Worm (Caenorhabditis elegans) whole organism, early embryonic: Measurements from ENCODE around the gene frpr-4.

Experiments used
- B0310.2 ChIP-seq: sonication (generic microtip); optimal IDR thresholded peaks from 2 replicates; lab custom pipeline; 2016; ENCODE audit warnings: mild to moderate bottlenecking, missing genetic modification characterization, missing compliant biosample characterization
- F13C5.2 ChIP-seq: sonication (generic microtip); optimal IDR thresholded peaks from 2 replicates; lab custom pipeline; 2017; ENCODE audit warnings: mild to moderate bottlenecking, missing genetic modification characterization, inconsistent platforms, missing compliant biosample characterization
- aly-1 ChIP-seq: sonication (generic microtip); optimal IDR thresholded peaks from 2 replicates; lab custom pipeline; 2016; ENCODE audit warnings: missing genetic modification characterization, missing compliant biosample characterization
- ama-1 ChIP-seq: fragments of 150-350 bp; optimal IDR thresholded peaks from 2 replicates; lab custom pipeline; 2014
- ceh-13 ChIP-seq: fragments of 200-800 bp; sonication (Bioruptor generic); optimal IDR thresholded peaks from 2 replicates; lab custom pipeline; 2018; ENCODE audit warnings: mild to moderate bottlenecking, missing genetic modification characterization, missing compliant biosample characterization
- ceh-36 ChIP-seq: sonication (generic microtip); optimal IDR thresholded peaks from 2 replicates; lab custom pipeline; 2016; ENCODE audit warnings: missing genetic modification characterization, inconsistent platforms, missing compliant biosample characterization
- ets-7 ChIP-seq: sonication (generic microtip); optimal IDR thresholded peaks from 2 replicates; lab custom pipeline; 2016; ENCODE audit warnings: missing genotype, missing genetic modification characterization, missing compliant biosample characterization
- flt-1 ChIP-seq: fragments of 200-800 bp; sonication (Bioruptor generic); IDR thresholded peaks from 2 replicates; pipeline ENCODE4 v1.3.6; 2022; ENCODE audit warnings: missing genetic modification characterization, missing compliant biosample characterization
- hmbx-1 ChIP-seq: sonication (generic microtip); optimal IDR thresholded peaks from 2 replicates; lab custom pipeline; 2016; ENCODE audit warnings: mild to moderate bottlenecking, missing genetic modification characterization, missing compliant biosample characterization
- hmg-4 ChIP-seq: fragments of 200-800 bp; sonication (Bioruptor generic); optimal IDR thresholded peaks from 2 replicates; lab custom pipeline; 2018; ENCODE audit warnings: mild to moderate bottlenecking, missing genetic modification characterization, missing compliant biosample characterization
- hnd-1 ChIP-seq: sonication (generic microtip); optimal IDR thresholded peaks from 2 replicates; lab custom pipeline; 2016; ENCODE audit warnings: missing genetic modification characterization, missing compliant biosample characterization
- pes-1 ChIP-seq: fragments of 200-800 bp; sonication (Bioruptor generic); IDR thresholded peaks from 2 replicates; pipeline ENCODE4 v1.3.6; 2022; ENCODE audit warnings: missing genetic modification reagents, missing genetic modification characterization, missing compliant biosample characterization
- scrt-1 ChIP-seq: fragments of 200-800 bp; sonication (Bioruptor generic); IDR thresholded peaks from 2 replicates; pipeline ENCODE4 v1.3.6; 2022; ENCODE audit warnings: missing genetic modification characterization, missing compliant biosample characterization
- sea-1 ChIP-seq: fragments of 200-800 bp; sonication (Bioruptor generic); conservative IDR thresholded peaks from 2 replicates; pipeline ENCODE4 v1.3.6; 2022; ENCODE audit warnings: missing genetic modification characterization, missing compliant biosample characterization
- tbx-11 ChIP-seq: fragments of 200-800 bp; sonication (Bioruptor generic); IDR thresholded peaks from 2 replicates; pipeline ENCODE4 v1.3.6; 2022; ENCODE audit warnings: missing genetic modification characterization, missing compliant biosample characterization
- tbx-37 ChIP-seq: fragments of 200-800 bp; sonication (Bioruptor generic); conservative IDR thresholded peaks from 2 replicates; pipeline ENCODE4 v1.3.6; 2022; ENCODE audit warnings: missing genetic modification reagents, missing genetic modification characterization, missing compliant biosample characterization
- tra-4 ChIP-seq: sonication (generic microtip); optimal IDR thresholded peaks from 2 replicates; lab custom pipeline; 2017; ENCODE audit warnings: missing genetic modification characterization, missing compliant biosample characterization

frpr-4 gene

DNA sequence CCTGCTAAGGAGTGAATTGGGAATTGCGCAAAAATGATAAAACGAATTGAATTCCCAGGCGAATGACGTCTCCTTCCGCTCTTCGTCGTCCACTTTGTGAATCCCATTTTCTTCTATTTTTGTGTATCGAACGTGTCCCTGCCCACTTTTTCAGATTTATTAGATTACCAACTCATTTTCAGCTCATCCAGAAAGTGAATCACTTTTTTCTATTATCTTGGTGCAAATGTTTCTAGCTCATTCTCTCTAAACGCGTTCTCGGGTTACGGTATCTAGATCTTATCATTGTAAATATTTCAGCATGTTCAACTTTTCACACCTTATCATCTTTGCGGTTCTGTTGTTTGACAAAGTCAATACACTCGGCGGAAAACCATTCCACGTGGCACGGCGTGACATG, 33.8 kb upstream of the frpr-4 start, which contains the start of gene ZK622.5:
Gene ZK622.5, plus strand, starts transcription at position 301 of the 400 bp plus-strand sequence.
- TF ChIP-seq tbx-37 (GFP tag; lab: Robert Waterston, UW) (no peak), ets-7 (tag; lab: Kevin White, UChicago) (no peak), B0310.2 (tag; lab: Kevin White, UChicago) (no peak), scrt-1 (no peak), tra-4 (no peak), F13C5.2 (tag; lab: Kevin White, UChicago) (no peak), flt-1 (GFP tag; lab: Robert Waterston, UW) (no peak), pes-1 (no peak), aly-1 (tag; lab: Kevin White, UChicago) (no peak), hmbx-1 (tag; lab: Kevin White, UChicago) (no peak), hmg-4 (GFP tag; lab: Kevin White, UChicago) (no peak), ceh-13 (GFP tag; lab: Kevin White, UChicago) (no peak), hnd-1 (tag; lab: Kevin White, UChicago) (no peak)

ce11 chrII:5285029-5285428, 29.7 kb upstream of the frpr-4 start, which contains the start of gene gur-5:
TSS of gene gur-5 (plus strand) at chrII:5285329.
- TF ChIP-seq ets-7 (tag; lab: Kevin White, UChicago) (no peak), hnd-1 (tag; lab: Kevin White, UChicago) (no peak), F13C5.2 (tag; lab: Kevin White, UChicago) (no peak)

ce11 chrII:5282740-5283281, 27.5 kb upstream of the frpr-4 start:
- TF ChIP-seq hmbx-1 (tag; lab: Kevin White, UChicago), result no peak
- no peak for TF ChIP-seq ets-7 (tag; lab: Kevin White, UChicago)
- no peak for TF ChIP-seq ama-1 (lab: Kevin White, UChicago)
- TF ChIP-seq F13C5.2 (tag; lab: Kevin White, UChicago), result no peak

DNA sequence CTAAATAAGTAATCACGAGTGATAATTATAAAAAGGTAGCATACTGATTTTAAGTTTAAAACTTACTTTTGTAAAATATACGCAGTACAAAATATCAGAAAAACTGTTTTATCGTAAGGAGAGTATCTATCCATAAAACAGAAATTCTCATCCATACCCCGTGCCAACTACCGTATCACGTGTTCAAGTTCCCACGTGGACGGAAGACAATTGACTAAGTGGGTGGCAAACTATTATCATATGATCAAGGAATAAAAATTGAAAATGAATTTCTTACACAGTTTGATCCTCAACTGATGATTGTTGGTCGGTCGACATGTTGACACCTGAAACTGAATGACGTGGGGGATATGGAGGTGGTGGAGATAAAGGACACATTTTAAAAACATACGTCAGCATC, 26.9 kb upstream of the frpr-4 start, which contains the start of gene pmt-1:
Gene pmt-1, minus strand, starts transcription at position 332 of the 400 bp plus-strand sequence.
- TF ChIP-seq hnd-1 (tag; lab: Kevin White, UChicago), result no peak
- TF ChIP-seq F13C5.2 (tag; lab: Kevin White, UChicago), result no peak
- TF ChIP-seq hmg-4 (GFP tag; lab: Kevin White, UChicago), result no peak
- TF ChIP-seq sea-1 (GFP tag; lab: Robert Waterston, UW), result no peak
- TF ChIP-seq ets-7 (tag; lab: Kevin White, UChicago), result no peak
- no peak for TF ChIP-seq hmbx-1 (tag; lab: Kevin White, UChicago)
- no peak for TF ChIP-seq flt-1 (GFP tag; lab: Robert Waterston, UW)
- TF ChIP-seq ceh-36 (tag; lab: Kevin White, UChicago), result no peak

- TF ChIP-seq scrt-1, result no peak
- TF ChIP-seq pes-1, result no peak
- TF ChIP-seq tbx-11 (GFP tag; lab: Robert Waterston, UW), result no peak
- no peak for TF ChIP-seq hmbx-1 (tag; lab: Kevin White, UChicago)
- TF ChIP-seq F13C5.2 (tag; lab: Kevin White, UChicago), result no peak
- TF ChIP-seq ama-1 (lab: Kevin White, UChicago), result no peak
- TF ChIP-seq ceh-13 (GFP tag; lab: Kevin White, UChicago), result no peak
- TF ChIP-seq aly-1 (tag; lab: Kevin White, UChicago), result no peak
- TF ChIP-seq sea-1 (GFP tag; lab: Robert Waterston, UW), result no peak
- TF ChIP-seq ets-7 (tag; lab: Kevin White, UChicago), result no peak
- TF ChIP-seq flt-1 (GFP tag; lab: Robert Waterston, UW), result no peak
- TF ChIP-seq hnd-1 (tag; lab: Kevin White, UChicago), result no peak
- TF ChIP-seq tra-4, result no peak
- no peak for TF ChIP-seq tbx-37 (GFP tag; lab: Robert Waterston, UW)
Measured at ce11 chrII:5281137-5281536, 25.8 kb upstream of the frpr-4 start.

ce11 chrII:5277780-5278179, 22.4 kb upstream of the frpr-4 start:
- TF ChIP-seq scrt-1 (no peak), aly-1 (tag; lab: Kevin White, UChicago) (no peak), ceh-36 (tag; lab: Kevin White, UChicago) (no peak), hmg-4 (GFP tag; lab: Kevin White, UChicago) (no peak), tra-4 (no peak), B0310.2 (tag; lab: Kevin White, UChicago) (no peak), sea-1 (GFP tag; lab: Robert Waterston, UW) (no peak), tbx-37 (GFP tag; lab: Robert Waterston, UW) (no peak), hnd-1 (tag; lab: Kevin White, UChicago) (no peak), hmbx-1 (tag; lab: Kevin White, UChicago) (no peak), tbx-11 (GFP tag; lab: Robert Waterston, UW) (no peak), flt-1 (GFP tag; lab: Robert Waterston, UW) (no peak), ets-7 (tag; lab: Kevin White, UChicago) (no peak), ama-1 (lab: Kevin White, UChicago) (no peak), pes-1 (no peak), F13C5.2 (tag; lab: Kevin White, UChicago) (no peak), ceh-13 (GFP tag; lab: Kevin White, UChicago) (no peak)

DNA sequence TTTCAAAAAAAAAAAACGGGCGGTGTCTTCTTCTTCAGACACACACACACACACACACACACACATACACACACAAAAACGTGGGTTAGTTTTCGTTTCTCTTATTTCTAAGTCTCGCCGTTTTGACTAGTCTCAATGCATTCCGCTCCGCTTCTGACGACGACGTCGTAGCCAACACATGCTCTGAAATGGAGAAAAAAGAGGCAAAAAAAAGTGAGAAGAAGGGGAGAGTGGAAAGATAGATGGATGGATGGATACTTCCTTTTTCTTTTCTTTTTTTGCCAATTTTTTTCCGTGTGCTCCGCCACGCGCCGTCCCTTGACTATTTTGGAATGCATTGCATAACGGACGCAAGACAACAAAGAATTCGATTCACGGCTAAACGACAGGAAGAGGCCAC, 21.4 kb upstream of the frpr-4 start:
- no peak for TF ChIP-seq hmbx-1 (tag; lab: Kevin White, UChicago)
- no peak for TF ChIP-seq hnd-1 (tag; lab: Kevin White, UChicago)
- TF ChIP-seq ceh-13 (GFP tag; lab: Kevin White, UChicago), result no peak
- no peak for TF ChIP-seq sea-1 (GFP tag; lab: Robert Waterston, UW)
- TF ChIP-seq tbx-37 (GFP tag; lab: Robert Waterston, UW), result no peak
- no peak for TF ChIP-seq pes-1
- TF ChIP-seq ets-7 (tag; lab: Kevin White, UChicago), result no peak
- TF ChIP-seq hmg-4 (GFP tag; lab: Kevin White, UChicago), result no peak
- TF ChIP-seq tra-4, result no peak
- no peak for TF ChIP-seq flt-1 (GFP tag; lab: Robert Waterston, UW)
- no peak for TF ChIP-seq F13C5.2 (tag; lab: Kevin White, UChicago)
- no peak for TF ChIP-seq tbx-11 (GFP tag; lab: Robert Waterston, UW)
- no peak for TF ChIP-seq ama-1 (lab: Kevin White, UChicago)
- TF ChIP-seq ceh-36 (tag; lab: Kevin White, UChicago), result no peak
- TF ChIP-seq aly-1 (tag; lab: Kevin White, UChicago), result no peak
- no peak for TF ChIP-seq scrt-1
- no peak for TF ChIP-seq B0310.2 (tag; lab: Kevin White, UChicago)
